Worm (Caenorhabditis elegans) whole organism, mixed stage, embryonic: ENCODE results near the gene F32A11.1.
A peak's percentile ranks its signal among the peaks of the same experiment; 100 is the strongest.

ENCODE experiments used
- drap-1 ChIP-seq: fragments of 200-800 bp; sonication (Bioruptor generic); optimal IDR thresholded peaks from 3 replicates; lab custom pipeline; 2018; ENCODE audit warnings: mild to moderate bottlenecking, missing genetic modification characterization, missing compliant biosample characterization
- lsy-2 ChIP-seq: fragments of 150-350 bp; optimal IDR thresholded peaks from 2 replicates; lab custom pipeline; 2014; ENCODE audit warnings: missing biosample characterization, missing genetic modification characterization
- unc-39 ChIP-seq: fragments of 150-350 bp; optimal IDR thresholded peaks from 2 replicates; lab custom pipeline; 2014; ENCODE audit warnings: missing biosample characterization, missing genetic modification characterization
- zip-8 ChIP-seq: fragments of 150-350 bp; optimal IDR thresholded peaks from 2 replicates; lab custom pipeline; 2014; ENCODE audit warnings: missing biosample characterization, missing genetic modification characterization
- ztf-11 ChIP-seq: fragments of 150-350 bp; optimal IDR thresholded peaks from 2 replicates; lab custom pipeline; 2014; ENCODE audit warnings: missing biosample characterization, missing genetic modification characterization

DNA sequence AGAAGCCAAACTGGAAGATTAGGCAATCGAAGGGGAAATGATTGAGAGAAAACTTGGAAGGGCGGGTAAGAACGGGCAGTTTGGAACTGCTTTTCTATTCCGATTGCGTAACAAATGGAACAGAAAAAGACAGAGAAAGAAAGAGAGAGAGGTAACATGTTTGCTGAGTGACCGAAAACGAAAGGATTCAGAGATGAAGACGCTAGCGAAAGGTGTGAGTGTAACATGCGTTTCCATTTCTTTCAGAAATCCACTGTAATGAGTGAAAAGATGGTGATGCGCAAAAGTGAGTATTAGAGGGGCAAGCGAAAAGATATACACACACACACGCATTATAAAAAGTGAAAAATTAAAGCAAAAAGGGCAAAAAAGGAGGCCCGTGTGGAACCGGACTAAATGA lies 10.4 kb downstream of the F32A11.1 start:
- TF ChIP-seq zip-8 (peak; percentile 32), lsy-2 (tag; lab: Kevin White, UChicago) (no peak), drap-1 (GFP tag; lab: Kevin White, UChicago) (no peak), unc-39 (no peak), ztf-11 (no peak)
